Worm (Caenorhabditis elegans) whole organism, L1 larva: ENCODE results near the gene evl-14.
A peak's percentile ranks its signal among the peaks of the same experiment; 100 is the strongest.

ENCODE experiments used
- C34B4.2 ChIP-seq: sonication (generic microtip); optimal IDR thresholded peaks from 2 replicates; lab custom pipeline; 2017; ENCODE audit warnings: mild to moderate bottlenecking, missing genetic modification characterization, missing compliant biosample characterization
- Y116A8C.19 ChIP-seq: sonication (generic microtip); optimal IDR thresholded peaks from 2 replicates; lab custom pipeline; 2016; ENCODE audit warnings: missing compliant biosample characterization, missing genetic modification characterization, borderline replicate concordance
- aha-1 ChIP-seq: fragments of 150-350 bp; optimal IDR thresholded peaks from 2 replicates; lab custom pipeline; 2014; ENCODE audit warnings: missing biosample characterization, missing genetic modification characterization
- alr-1 ChIP-seq: fragments of 200-800 bp; sonication (Bioruptor generic); optimal IDR thresholded peaks from 2 replicates; lab custom pipeline; 2018; ENCODE audit warnings: borderline replicate concordance, mild to moderate bottlenecking, missing genetic modification characterization, missing compliant biosample characterization
- ama-1 ChIP-seq: fragments of 150-350 bp; optimal IDR thresholded peaks from 2 replicates; lab custom pipeline; 2014
- blmp-1 ChIP-seq: fragments of 150-350 bp; optimal IDR thresholded peaks from 2 replicates; lab custom pipeline; 2014; ENCODE audit warnings: missing biosample characterization, missing genetic modification characterization
- ceh-63 ChIP-seq: fragments of 200-800 bp; sonication (Bioruptor generic); optimal IDR thresholded peaks from 2 replicates; lab custom pipeline; 2018; ENCODE audit warnings: mild to moderate bottlenecking, missing genetic modification characterization, missing compliant biosample characterization
- ceh-8 ChIP-seq: fragments of 200-800 bp; sonication (Bioruptor generic); optimal IDR thresholded peaks from 2 replicates; lab custom pipeline; 2018; ENCODE audit warnings: mild to moderate bottlenecking, missing genetic modification characterization, moderate library complexity, missing compliant biosample characterization
- ceh-88 ChIP-seq: fragments of 200-800 bp; sonication (Bioruptor generic); IDR thresholded peaks from 2 replicates; pipeline ENCODE4 v1.3.6; 2022; ENCODE audit warnings: missing genetic modification characterization, missing compliant biosample characterization
- ces-1 ChIP-seq: fragments of 150-350 bp; optimal IDR thresholded peaks from 2 replicates; lab custom pipeline; 2014; ENCODE audit warnings: missing biosample characterization, missing genetic modification reagents, missing genetic modification characterization
- dsc-1 ChIP-seq: sonication (generic microtip); optimal IDR thresholded peaks from 2 replicates; lab custom pipeline; 2016; ENCODE audit warnings: mild to moderate bottlenecking, missing genetic modification characterization, missing compliant biosample characterization
- efl-1 ChIP-seq, 4 experiments: fragments of 150-350 bp; optimal IDR thresholded peaks in 3 of 4; peaks in 1 of 4; 1 replicate in 1 of 4; 2 replicates in 3 of 4; lab custom pipeline; 2014; ENCODE audit warnings: missing biosample characterization in 2 of 4, missing genetic modification characterization in 2 of 4, missing genetic modification reagents in 2 of 4
- egl-13 ChIP-seq: sonication (generic microtip); optimal IDR thresholded peaks from 2 replicates; lab custom pipeline; 2016; ENCODE audit warnings: missing genotype, missing genetic modification reagents, missing genetic modification characterization, missing compliant biosample characterization
- elt-3 ChIP-seq, 6 experiments: fragments of 150-350 bp in 1 of 6; sonication (generic microtip); optimal IDR thresholded peaks; 2 replicates each; lab custom pipeline; 2017 to 2018; ENCODE audit warnings: missing biosample characterization in 6 of 6, missing genetic modification characterization in 6 of 6, inconsistent platforms in 1 of 6
- fkh-10 ChIP-seq: sonication (generic microtip); optimal IDR thresholded peaks from 2 replicates; lab custom pipeline; 2017; ENCODE audit warnings: missing biosample characterization, missing genetic modification reagents, missing genetic modification characterization
- fkh-4 ChIP-seq: sonication (generic microtip); optimal IDR thresholded peaks from 2 replicates; lab custom pipeline; 2016; ENCODE audit warnings: missing compliant biosample characterization, missing genetic modification characterization, borderline replicate concordance
- fos-1 ChIP-seq: fragments of 150-350 bp; optimal IDR thresholded peaks from 2 replicates; lab custom pipeline; 2014; ENCODE audit warnings: missing biosample characterization, missing genetic modification characterization
- hlh-4 ChIP-seq: sonication (generic microtip); optimal IDR thresholded peaks from 2 replicates; lab custom pipeline; 2016; ENCODE audit warnings: mild to moderate bottlenecking, missing genetic modification characterization, missing compliant biosample characterization
- jun-1 ChIP-seq: fragments of 150-350 bp; optimal IDR thresholded peaks from 2 replicates; lab custom pipeline; 2014; ENCODE audit warnings: missing biosample characterization, missing genetic modification reagents, missing genetic modification characterization
- lin-14 ChIP-seq: fragments of 200-800 bp; sonication (Bioruptor generic); optimal IDR thresholded peaks from 2 replicates; lab custom pipeline; 2018; ENCODE audit warnings: mild to moderate bottlenecking, missing genetic modification characterization, moderate library complexity, missing compliant biosample characterization
- lin-15B ChIP-seq: fragments of 150-350 bp; sonication (generic microtip); optimal IDR thresholded peaks from 3 replicates; lab custom pipeline; 2014; ENCODE audit warnings: missing biosample characterization, missing genetic modification characterization
- lin-35 ChIP-seq, 2 experiments: fragments of 150-350 bp; optimal IDR thresholded peaks; 2 replicates each; lab custom pipeline; 2014; ENCODE audit warnings: missing biosample characterization in 2 of 2, missing genetic modification characterization in 2 of 2, missing genetic modification reagents in 2 of 2
- lsy-2 ChIP-seq, 2 experiments: fragments of 150-350 bp; optimal IDR thresholded peaks; 2 replicates each; lab custom pipeline; 2014; ENCODE audit warnings: missing biosample characterization in 2 of 2, missing genetic modification characterization in 2 of 2
- mab-9 ChIP-seq: fragments of 200-800 bp; sonication (Bioruptor generic); IDR thresholded peaks from 2 replicates; pipeline ENCODE4 v1.3.6; 2022; ENCODE audit warnings: missing genetic modification reagents, missing genetic modification characterization, missing compliant biosample characterization
- mdl-1 ChIP-seq, 2 experiments: fragments of 150-350 bp; optimal IDR thresholded peaks; 2 replicates each; lab custom pipeline; 2014 to 2017; ENCODE audit warnings: missing biosample characterization in 2 of 2, missing genetic modification characterization in 2 of 2, inconsistent platforms in 1 of 2
- mef-2 ChIP-seq: fragments of 150-350 bp; optimal IDR thresholded peaks from 2 replicates; lab custom pipeline; 2014; ENCODE audit warnings: missing biosample characterization, missing genetic modification characterization
- mep-1 ChIP-seq: fragments of 150-350 bp; optimal IDR thresholded peaks from 2 replicates; lab custom pipeline; 2014; ENCODE audit warnings: missing biosample characterization, missing genetic modification characterization
- nhr-19 ChIP-seq: fragments of 200-800 bp; sonication (Bioruptor generic); conservative IDR thresholded peaks from 2 replicates; pipeline ENCODE4 v1.3.6; 2022; ENCODE audit warnings: missing genetic modification characterization, missing compliant biosample characterization
- nhr-20 ChIP-seq: sonication (generic microtip); optimal IDR thresholded peaks from 2 replicates; lab custom pipeline; 2016; ENCODE audit warnings: mild to moderate bottlenecking, missing genetic modification characterization, missing compliant biosample characterization
- nhr-28 ChIP-seq: fragments of 150-350 bp; optimal IDR thresholded peaks from 2 replicates; lab custom pipeline; 2014; ENCODE audit warnings: missing biosample characterization, missing genetic modification characterization
- nhr-71 ChIP-seq: sonication (generic microtip); optimal IDR thresholded peaks from 2 replicates; lab custom pipeline; 2016; ENCODE audit warnings: mild to moderate bottlenecking, missing genetic modification characterization, moderate library complexity, missing compliant biosample characterization
- nhr-76 ChIP-seq: sonication (generic microtip); optimal IDR thresholded peaks from 2 replicates; lab custom pipeline; 2017; ENCODE audit warnings: missing biosample characterization, missing genetic modification characterization
- nhr-85 ChIP-seq: sonication (generic microtip); peaks from one replicate; lab custom pipeline; 2016; ENCODE audit warnings: missing genetic modification characterization, inconsistent platforms, missing compliant biosample characterization
- nhr-90 ChIP-seq: sonication (generic microtip); optimal IDR thresholded peaks from 2 replicates; lab custom pipeline; 2016; ENCODE audit warnings: mild to moderate bottlenecking, missing genetic modification characterization, missing compliant biosample characterization; ENCODE audit not compliant: poor library complexity
- skn-1 ChIP-seq: fragments of 150-350 bp; optimal IDR thresholded peaks from 2 replicates; lab custom pipeline; 2014; ENCODE audit warnings: missing biosample characterization, missing genetic modification characterization
- snpc-4 ChIP-seq: fragments of 150-350 bp; optimal IDR thresholded peaks from 2 replicates; lab custom pipeline; 2014; ENCODE audit warnings: missing biosample characterization, missing genetic modification characterization
- snu-23 ChIP-seq: sonication (generic microtip); optimal IDR thresholded peaks from 2 replicates; lab custom pipeline; 2016; ENCODE audit warnings: missing genetic modification characterization, missing compliant biosample characterization
- swsn-7 ChIP-seq: sonication (generic microtip); optimal IDR thresholded peaks from 2 replicates; lab custom pipeline; 2016; ENCODE audit warnings: missing genetic modification characterization, missing compliant biosample characterization
- tbx-2 ChIP-seq: sonication (generic microtip); optimal IDR thresholded peaks from 2 replicates; lab custom pipeline; 2016; ENCODE audit warnings: missing genetic modification characterization, missing compliant biosample characterization
- unc-130 ChIP-seq: fragments of 150-350 bp; optimal IDR thresholded peaks from 2 replicates; lab custom pipeline; 2017; ENCODE audit warnings: missing biosample characterization, missing genetic modification characterization, inconsistent platforms
- unc-30 ChIP-seq: sonication (generic microtip); optimal IDR thresholded peaks from 2 replicates; lab custom pipeline; 2017; ENCODE audit warnings: missing biosample characterization, missing genetic modification characterization
- unc-62 ChIP-seq: fragments of 150-350 bp; optimal IDR thresholded peaks from 2 replicates; lab custom pipeline; 2014; ENCODE audit warnings: missing biosample characterization, missing genetic modification reagents, missing genetic modification characterization
- unc-86 ChIP-seq: sonication (generic microtip); optimal IDR thresholded peaks from 2 replicates; lab custom pipeline; 2016; ENCODE audit warnings: missing genetic modification characterization, missing compliant biosample characterization
- zag-1 ChIP-seq: fragments of 150-350 bp; optimal IDR thresholded peaks from 2 replicates; lab custom pipeline; 2014; ENCODE audit warnings: missing biosample characterization, missing genetic modification characterization
- zip-4 ChIP-seq: fragments of 200-800 bp; sonication (Bioruptor generic); optimal IDR thresholded peaks from 2 replicates; lab custom pipeline; 2018; ENCODE audit warnings: mild to moderate bottlenecking, missing genetic modification characterization, moderate library complexity, missing compliant biosample characterization
- ztf-11 ChIP-seq, 2 experiments: sonication (generic microtip); optimal IDR thresholded peaks; 2 replicates each; lab custom pipeline; 2016 to 2017; ENCODE audit warnings: missing genetic modification characterization in 2 of 2, missing biosample characterization in 1 of 2, missing compliant biosample characterization in 1 of 2

evl-14 gene

ce11 chrIII:4328208-4328987 lies 15.5 kb upstream of the evl-14 start:
- TF ChIP-seq nhr-20, result peak; percentile 4
- TF ChIP-seq blmp-1, result peak; percentile 75
- no peak for TF ChIP-seq mep-1 (tag; lab: Kevin White, UChicago)
- peak in 5 of 6 experiments; percentile 56 to 89 (median 65) for TF ChIP-seq elt-3 (tag; optimal IDR thresholded peaks at IDR 0.05; lab: Kevin White, UChicago)
- peak; percentile 25 for TF ChIP-seq nhr-85 (tag; lab: Kevin White, UChicago)
- TF ChIP-seq lin-14 (GFP tag; lab: Kevin White, UChicago), result peak; percentile 50
- no peak for TF ChIP-seq skn-1 (tag; lab: Kevin White, UChicago)
- peak; percentile 41 for TF ChIP-seq snu-23 (GFP tag; lab: Kevin White, UChicago)
- no peak for TF ChIP-seq unc-86 (tag; lab: Kevin White, UChicago)

ce11 chrIII:4323859-4324258 lies 10.9 kb upstream of the evl-14 start, which contains the start of gene H38K22.9:
TSS of gene H38K22.9 (plus strand) at chrIII:4324159.
- TF ChIP-seq efl-1 (optimal IDR thresholded peaks at IDR 0.05; lab: Kevin White, UChicago) (no peak), efl-1 (GFP tag; optimal IDR thresholded peaks at IDR 0.05 in 1 of 2; lab: Kevin White, UChicago) (peak in 1 of 2 experiments; percentile 63), zag-1 (tag; lab: Kevin White, UChicago) (no peak), nhr-85 (tag; lab: Kevin White, UChicago) (peak; percentile 25)

DNA sequence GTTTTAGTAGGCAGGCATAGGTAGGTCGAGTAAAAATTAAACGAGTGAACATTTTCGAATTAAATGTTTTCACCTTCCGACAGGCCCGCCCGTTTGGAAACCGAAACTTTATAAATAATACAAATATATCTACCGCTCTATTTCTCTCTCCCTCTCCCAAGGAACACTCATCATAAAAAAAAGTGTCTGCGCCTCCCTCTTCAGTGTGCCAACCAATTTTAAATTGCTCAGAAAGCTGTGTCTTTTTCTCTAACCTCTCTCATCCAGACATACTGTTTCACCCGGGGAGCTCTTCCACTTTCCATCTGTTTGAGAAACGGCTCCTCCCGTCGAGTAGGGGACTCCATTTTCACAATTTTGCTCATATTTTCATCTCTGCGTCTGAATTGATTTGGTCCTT lies 10.2 kb upstream of the evl-14 start:
- TF ChIP-seq lin-35 (GFP tag; optimal IDR thresholded peaks at IDR 0.05; lab: Kevin White, UChicago) (peak in 1 of 2 experiments; percentile 37), nhr-76 (no peak), nhr-90 (tag; lab: Kevin White, UChicago) (no peak), egl-13 (tag; lab: Kevin White, UChicago) (no peak), aha-1 (tag; lab: Kevin White, UChicago) (no peak), ama-1 (lab: Kevin White, UChicago) (no peak), efl-1 (optimal IDR thresholded peaks at IDR 0.05; lab: Kevin White, UChicago) (peak; percentile 50 to 55), efl-1 (GFP tag; optimal IDR thresholded peaks at IDR 0.05 in 1 of 2; lab: Kevin White, UChicago) (peak; percentile 29 to 77), jun-1 (tag; lab: Kevin White, UChicago) (no peak), fkh-4 (no peak), lin-15B (tag; lab: Kevin White, UChicago) (no peak), ceh-8 (GFP tag; lab: Kevin White, UChicago) (peak; percentile 8), Y116A8C.19 (tag; lab: Kevin White, UChicago) (no peak), swsn-7 (tag; lab: Kevin White, UChicago) (peak; percentile 40), unc-130 (tag; lab: Kevin White, UChicago) (no peak), snpc-4 (tag; lab: Kevin White, UChicago) (peak; percentile 8), mef-2 (tag; lab: Kevin White, UChicago) (no peak), hlh-4 (tag; lab: Kevin White, UChicago) (no peak), ces-1 (GFP tag; lab: Kevin White, UChicago) (no peak), mdl-1 (tag; optimal IDR thresholded peaks at IDR 0.05; lab: Kevin White, UChicago) (no peak), fkh-10 (GFP tag; lab: Kevin White, UChicago) (no peak), nhr-85 (tag; lab: Kevin White, UChicago) (no peak), nhr-20 (peak; percentile 13), nhr-28 (tag; lab: Kevin White, UChicago) (no peak), fos-1 (tag; lab: Kevin White, UChicago) (no peak), ceh-63 (GFP tag; lab: Kevin White, UChicago) (no peak), lin-14 (GFP tag; lab: Kevin White, UChicago) (peak; percentile 93), C34B4.2 (tag; lab: Kevin White, UChicago) (no peak), nhr-71 (peak; percentile 63), unc-62 (GFP tag; lab: Kevin White, UChicago) (no peak), dsc-1 (tag; lab: Kevin White, UChicago) (peak; percentile 61), skn-1 (tag; lab: Kevin White, UChicago) (peak; percentile 13), tbx-2 (tag; lab: Kevin White, UChicago) (peak; percentile 55), blmp-1 (no peak), nhr-19 (GFP tag; lab: Robert Waterston, UW) (0 out of 2 replicates have a peak, but pooled peaks have one; percentile 10), unc-30 (tag; lab: Kevin White, UChicago) (no peak), mab-9 (GFP tag; lab: Robert Waterston, UW) (no peak), ztf-11 (tag; optimal IDR thresholded peaks at IDR 0.05; lab: Kevin White, UChicago) (no peak), lsy-2 (tag; optimal IDR thresholded peaks at IDR 0.05; lab: Kevin White, UChicago) (peak; percentile 40 to 56), zip-4 (GFP tag; lab: Kevin White, UChicago) (no peak), ceh-88 (no peak), alr-1 (no peak)
